Worm (Caenorhabditis elegans) whole organism, L3 larva: ENCODE measurements around the gene T26C5.5.

Experiments used
- R02D3.7 ChIP-seq: fragments of 150-350 bp; optimal IDR thresholded peaks from 2 replicates; lab custom pipeline; 2014; ENCODE audit warnings: missing biosample characterization, missing genetic modification characterization
- ZK546.5 ChIP-seq: sonication (generic microtip); optimal IDR thresholded peaks from 2 replicates; lab custom pipeline; 2017; ENCODE audit warnings: missing biosample characterization, missing genetic modification characterization
- aly-2 ChIP-seq: fragments of 150-350 bp; optimal IDR thresholded peaks from 2 replicates; lab custom pipeline; 2014; ENCODE audit warnings: missing biosample characterization, missing genetic modification characterization
- ama-1 ChIP-seq: fragments of 150-350 bp; optimal IDR thresholded peaks from 2 replicates; lab custom pipeline; 2018
- ceh-16 ChIP-seq: sonication (generic microtip); optimal IDR thresholded peaks from 2 replicates; lab custom pipeline; 2017; ENCODE audit warnings: missing biosample characterization, missing genetic modification characterization
- ceh-28 ChIP-seq: fragments of 150-350 bp; optimal IDR thresholded peaks from 2 replicates; lab custom pipeline; 2014; ENCODE audit warnings: missing biosample characterization, missing genetic modification reagents, missing genetic modification characterization
- daf-12 ChIP-seq: fragments of 150-350 bp; optimal IDR thresholded peaks from 2 replicates; lab custom pipeline; 2014; ENCODE audit warnings: missing biosample characterization, missing genetic modification reagents, missing genetic modification characterization
- egl-27 ChIP-seq: sonication (generic microtip); optimal IDR thresholded peaks from 4 replicates; lab custom pipeline; 2017; ENCODE audit warnings: missing biosample characterization, missing genetic modification reagents, missing genetic modification characterization
- egl-5 ChIP-seq: fragments of 150-350 bp; optimal IDR thresholded peaks from 2 replicates; lab custom pipeline; 2017; ENCODE audit warnings: missing biosample characterization, missing genetic modification reagents, missing genetic modification characterization, inconsistent platforms
- elt-1 ChIP-seq: fragments of 150-350 bp; optimal IDR thresholded peaks from 2 replicates; lab custom pipeline; 2014; ENCODE audit warnings: missing biosample characterization, missing genetic modification characterization
- elt-2 ChIP-seq: sonication (generic microtip); optimal IDR thresholded peaks from 2 replicates; lab custom pipeline; 2016; ENCODE audit warnings: missing genetic modification reagents, mild to moderate bottlenecking, missing genetic modification characterization, missing compliant biosample characterization
- elt-3 ChIP-seq, 3 experiments: fragments of 150-350 bp in 1 of 3; sonication (generic microtip) in 2 of 3; optimal IDR thresholded peaks; 2 replicates in 2 of 3; 4 replicates in 1 of 3; lab custom pipeline; 2014 to 2017; ENCODE audit warnings: missing biosample characterization in 3 of 3, missing genetic modification characterization in 3 of 3
- eor-1 ChIP-seq, 2 experiments: fragments of 150-350 bp; optimal IDR thresholded peaks; 2 replicates each; lab custom pipeline; 2014 to 2018; ENCODE audit warnings: missing biosample characterization in 2 of 2, missing genetic modification characterization in 2 of 2
- fkh-10 ChIP-seq: sonication (generic microtip); optimal IDR thresholded peaks from 2 replicates; lab custom pipeline; 2017; ENCODE audit warnings: missing biosample characterization, missing genetic modification reagents, missing genetic modification characterization
- fkh-2 ChIP-seq: fragments of 150-350 bp; optimal IDR thresholded peaks from 2 replicates; lab custom pipeline; 2014; ENCODE audit warnings: missing biosample characterization, missing genetic modification reagents, missing genetic modification characterization
- fos-1 ChIP-seq: fragments of 150-350 bp; optimal IDR thresholded peaks from 2 replicates; lab custom pipeline; 2014; ENCODE audit warnings: missing biosample characterization, missing genetic modification characterization
- lin-39 ChIP-seq: fragments of 150-350 bp; optimal IDR thresholded peaks from 2 replicates; lab custom pipeline; 2018; ENCODE audit warnings: missing biosample characterization, missing genetic modification reagents, missing genetic modification characterization
- lsy-12 ChIP-seq: sonication (generic microtip); optimal IDR thresholded peaks from 2 replicates; lab custom pipeline; 2016; ENCODE audit warnings: mild to moderate bottlenecking, missing genetic modification characterization, missing compliant biosample characterization
- mdl-1 ChIP-seq: fragments of 150-350 bp; optimal IDR thresholded peaks from 2 replicates; lab custom pipeline; 2014; ENCODE audit warnings: missing biosample characterization, missing genetic modification characterization
- mml-1 ChIP-seq: fragments of 150-350 bp; sonication (generic microtip); optimal IDR thresholded peaks from 3 replicates; lab custom pipeline; 2014; ENCODE audit warnings: missing biosample characterization, missing genetic modification characterization
- nfya-1 ChIP-seq: sonication (generic microtip); optimal IDR thresholded peaks from 2 replicates; lab custom pipeline; 2017; ENCODE audit warnings: missing genetic modification characterization, mild to moderate bottlenecking, missing compliant biosample characterization, antibody characterized with exemption, moderate library complexity; ENCODE audit not compliant: insufficient read depth
- nhr-11 ChIP-seq: fragments of 150-350 bp; optimal IDR thresholded peaks from 2 replicates; lab custom pipeline; 2014; ENCODE audit warnings: missing biosample characterization, missing genetic modification characterization
- nhr-12 ChIP-seq: fragments of 150-350 bp; optimal IDR thresholded peaks from 2 replicates; lab custom pipeline; 2014; ENCODE audit warnings: missing biosample characterization, missing genetic modification characterization
- nhr-23 ChIP-seq: fragments of 150-350 bp; optimal IDR thresholded peaks from 2 replicates; lab custom pipeline; 2014; ENCODE audit warnings: missing biosample characterization, missing genetic modification reagents, missing genetic modification characterization
- nhr-237 ChIP-seq: fragments of 150-350 bp; optimal IDR thresholded peaks from 2 replicates; lab custom pipeline; 2014; ENCODE audit warnings: missing biosample characterization, missing genetic modification characterization
- nhr-25 ChIP-seq: sonication (generic microtip); optimal IDR thresholded peaks from 2 replicates; lab custom pipeline; 2017; ENCODE audit warnings: missing biosample characterization, missing genetic modification characterization
- nhr-28 ChIP-seq: fragments of 150-350 bp; optimal IDR thresholded peaks from 2 replicates; lab custom pipeline; 2014; ENCODE audit warnings: missing biosample characterization, missing genetic modification characterization
- nhr-43 ChIP-seq: sonication (generic microtip); optimal IDR thresholded peaks from 2 replicates; lab custom pipeline; 2016; ENCODE audit warnings: mild to moderate bottlenecking, missing genetic modification characterization, missing compliant biosample characterization; ENCODE audit not compliant: poor library complexity, severe bottlenecking
- nhr-67 ChIP-seq: fragments of 150-350 bp; optimal IDR thresholded peaks from 2 replicates; lab custom pipeline; 2014; ENCODE audit warnings: missing biosample characterization, missing genetic modification characterization
- nhr-76 ChIP-seq: fragments of 150-350 bp; sonication (generic microtip); optimal IDR thresholded peaks from 5 replicates; lab custom pipeline; 2014; ENCODE audit warnings: missing biosample characterization, missing genetic modification characterization
- nhr-77 ChIP-seq: fragments of 150-350 bp; optimal IDR thresholded peaks from 2 replicates; lab custom pipeline; 2014; ENCODE audit warnings: missing biosample characterization, missing genetic modification characterization
- pqm-1 ChIP-seq: fragments of 150-350 bp; optimal IDR thresholded peaks from 2 replicates; lab custom pipeline; 2017; ENCODE audit warnings: missing biosample characterization, missing genetic modification characterization, inconsistent platforms
- skn-1 ChIP-seq: fragments of 150-350 bp; optimal IDR thresholded peaks from 2 replicates; lab custom pipeline; 2014; ENCODE audit warnings: missing biosample characterization, missing genetic modification characterization
- snpc-4 ChIP-seq: fragments of 150-350 bp; optimal IDR thresholded peaks from 2 replicates; lab custom pipeline; 2014; ENCODE audit warnings: missing biosample characterization, missing genetic modification characterization
- tbx-2 ChIP-seq: sonication (generic microtip); optimal IDR thresholded peaks from 2 replicates; lab custom pipeline; 2016; ENCODE audit warnings: mild to moderate bottlenecking, missing genetic modification characterization, missing compliant biosample characterization
- unc-62 ChIP-seq: fragments of 150-350 bp; sonication (generic microtip); optimal IDR thresholded peaks from 4 replicates; lab custom pipeline; 2014; ENCODE audit warnings: missing biosample characterization, missing genetic modification reagents, missing genetic modification characterization
- zag-1 ChIP-seq: fragments of 150-350 bp; optimal IDR thresholded peaks from 2 replicates; lab custom pipeline; 2014; ENCODE audit warnings: missing biosample characterization, missing genetic modification characterization
- ztf-11 ChIP-seq: fragments of 150-350 bp; optimal IDR thresholded peaks from 2 replicates; lab custom pipeline; 2014; ENCODE audit warnings: missing biosample characterization, missing genetic modification characterization

T26C5.5 gene

ce11 chrII:9266252-9266651 is 19.7 kb upstream of the T26C5.5 start:
- no peak for TF ChIP-seq ceh-16
- TF ChIP-seq nhr-76: no peak
- no peak for TF ChIP-seq ama-1 (lab: Kevin White, UChicago)
- TF ChIP-seq lsy-12 (tag; lab: Kevin White, UChicago): no peak
- TF ChIP-seq nhr-11: no peak
- no peak for TF ChIP-seq elt-2 (tag; lab: Kevin White, UChicago)
- TF ChIP-seq nhr-237 (tag; lab: Kevin White, UChicago): no peak
- no peak for TF ChIP-seq egl-27 (tag; lab: Kevin White, UChicago)
- no peak for TF ChIP-seq mml-1 (tag; lab: Kevin White, UChicago)

DNA sequence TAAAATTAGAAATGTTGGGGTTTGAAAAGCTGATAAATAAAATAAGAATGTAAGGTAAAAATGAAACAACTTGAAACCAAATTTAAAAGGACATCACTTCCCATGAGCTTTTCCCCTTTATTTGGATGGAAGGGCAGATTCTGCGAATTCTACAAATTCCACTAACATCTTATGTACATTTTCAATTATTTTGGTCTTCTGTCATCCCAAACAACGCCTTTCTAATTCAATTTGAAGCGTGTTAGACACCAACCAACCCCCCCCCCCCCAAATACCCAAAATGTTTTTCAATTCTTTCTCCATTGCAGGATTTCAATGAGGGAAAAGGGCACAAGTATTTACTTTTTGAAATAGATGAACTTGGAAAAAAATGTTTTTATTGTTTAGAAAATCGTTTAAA is 19.2 kb upstream of the T26C5.5 start:
- TF ChIP-seq zag-1 (tag; lab: Kevin White, UChicago) (no peak), nhr-23 (tag; lab: Kevin White, UChicago) (no peak), daf-12 (tag; lab: Kevin White, UChicago) (no peak), nfya-1 (no peak), ceh-28 (tag; lab: Kevin White, UChicago) (no peak), ZK546.5 (tag; lab: Kevin White, UChicago) (no peak), tbx-2 (no peak), nhr-67 (tag; lab: Kevin White, UChicago) (no peak), nhr-28 (tag; lab: Kevin White, UChicago) (no peak), nhr-77 (tag; lab: Kevin White, UChicago) (no peak)

- TF ChIP-seq egl-5 (tag; lab: Kevin White, UChicago) (peak; percentile 82), elt-1 (tag; lab: Kevin White, UChicago) (peak; percentile 50), nhr-12 (no peak), eor-1 (tag; optimal IDR thresholded peaks at IDR 0.05; lab: Kevin White, UChicago) (no peak), lin-39 (tag; lab: Kevin White, UChicago) (peak; percentile 82), nfya-1 (peak; percentile 64), nhr-11 (no peak), mdl-1 (tag; lab: Kevin White, UChicago) (no peak), egl-27 (tag; lab: Kevin White, UChicago) (no peak), nhr-28 (tag; lab: Kevin White, UChicago) (no peak)
Observed at ce11 chrII:9264689-9265278, 18.2 kb upstream of the T26C5.5 start.

- TF ChIP-seq ZK546.5 (tag; lab: Kevin White, UChicago) (no peak), skn-1 (peak; percentile 37), nhr-11 (peak; percentile 27), nhr-25 (tag; lab: Kevin White, UChicago) (no peak), egl-5 (tag; lab: Kevin White, UChicago) (peak; percentile 32)
Observed at ce11 chrII:9263784-9264183, 17.2 kb upstream of the T26C5.5 start.

DNA sequence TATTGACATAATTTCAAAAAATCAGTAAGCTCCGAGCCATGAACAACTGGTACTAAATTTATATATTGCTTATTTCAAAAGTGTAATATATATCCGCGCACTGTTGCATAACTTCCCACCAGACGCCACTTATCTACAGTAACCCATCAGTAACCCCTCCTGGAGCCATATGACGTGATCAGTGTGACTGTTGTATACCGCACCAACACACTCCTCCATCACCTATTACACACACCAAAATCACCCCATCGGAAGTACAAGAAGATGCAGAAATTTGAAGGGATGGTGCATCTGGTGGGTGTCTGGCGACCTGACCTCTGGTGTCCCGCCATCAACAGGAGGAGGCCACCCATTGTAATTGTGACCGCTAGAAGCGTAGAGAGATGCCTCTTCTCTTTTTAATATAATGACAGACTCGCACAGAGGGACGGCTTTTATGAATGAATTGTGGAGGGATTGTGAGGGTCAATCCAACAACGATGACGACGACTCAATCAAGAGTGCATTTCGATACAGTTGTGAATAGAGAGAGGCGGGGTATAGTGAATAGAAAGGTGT is 16.4 kb upstream of the T26C5.5 start:
- TF ChIP-seq egl-27 (tag; lab: Kevin White, UChicago) (no peak), fkh-2 (tag; lab: Kevin White, UChicago) (no peak), fkh-10 (GFP tag; lab: Kevin White, UChicago) (no peak), nhr-28 (tag; lab: Kevin White, UChicago) (no peak), nhr-43 (tag; lab: Kevin White, UChicago) (no peak), aly-2 (tag; lab: Kevin White, UChicago) (no peak), elt-1 (tag; lab: Kevin White, UChicago) (no peak), elt-3 (tag; optimal IDR thresholded peaks at IDR 0.05; lab: Kevin White, UChicago) (no peak), R02D3.7 (tag; lab: Kevin White, UChicago) (no peak), ztf-11 (no peak), unc-62 (no peak), snpc-4 (tag; lab: Kevin White, UChicago) (no peak), pqm-1 (tag; lab: Kevin White, UChicago) (no peak), nhr-25 (tag; lab: Kevin White, UChicago) (no peak), nhr-11 (no peak), lin-39 (tag; lab: Kevin White, UChicago) (no peak), zag-1 (tag; lab: Kevin White, UChicago) (no peak), nfya-1 (no peak), fos-1 (tag; lab: Kevin White, UChicago) (no peak)
